Worm (Caenorhabditis elegans) whole organism, L1 larva: ENCODE results near the gene apd-3.

Experiments used
- C04F5.9 ChIP-seq: sonication (generic microtip); optimal IDR thresholded peaks from 2 replicates; lab custom pipeline; 2016; ENCODE audit warnings: missing genetic modification characterization, missing compliant biosample characterization
- efl-1 ChIP-seq, 4 experiments: fragments of 150-350 bp; optimal IDR thresholded peaks in 3 of 4; peaks in 1 of 4; 1 replicate in 1 of 4; 2 replicates in 3 of 4; lab custom pipeline; 2014; ENCODE audit warnings: missing biosample characterization in 2 of 4, missing genetic modification characterization in 2 of 4, missing genetic modification reagents in 2 of 4
- nhr-237 ChIP-seq: fragments of 150-350 bp; optimal IDR thresholded peaks from 2 replicates; lab custom pipeline; 2014; ENCODE audit warnings: missing biosample characterization, missing genetic modification characterization
- nhr-76 ChIP-seq: sonication (generic microtip); optimal IDR thresholded peaks from 2 replicates; lab custom pipeline; 2017; ENCODE audit warnings: missing biosample characterization, missing genetic modification characterization
- nhr-90 ChIP-seq: sonication (generic microtip); optimal IDR thresholded peaks from 2 replicates; lab custom pipeline; 2016; ENCODE audit warnings: mild to moderate bottlenecking, missing genetic modification characterization, missing compliant biosample characterization; ENCODE audit not compliant: poor library complexity
- sox-4 ChIP-seq: sonication (generic microtip); optimal IDR thresholded peaks from 2 replicates; lab custom pipeline; 2016; ENCODE audit warnings: missing genetic modification characterization, missing compliant biosample characterization
- sptf-1 ChIP-seq: fragments of 150-350 bp; optimal IDR thresholded peaks from 2 replicates; lab custom pipeline; 2014; ENCODE audit warnings: missing biosample characterization, missing genetic modification characterization

DNA sequence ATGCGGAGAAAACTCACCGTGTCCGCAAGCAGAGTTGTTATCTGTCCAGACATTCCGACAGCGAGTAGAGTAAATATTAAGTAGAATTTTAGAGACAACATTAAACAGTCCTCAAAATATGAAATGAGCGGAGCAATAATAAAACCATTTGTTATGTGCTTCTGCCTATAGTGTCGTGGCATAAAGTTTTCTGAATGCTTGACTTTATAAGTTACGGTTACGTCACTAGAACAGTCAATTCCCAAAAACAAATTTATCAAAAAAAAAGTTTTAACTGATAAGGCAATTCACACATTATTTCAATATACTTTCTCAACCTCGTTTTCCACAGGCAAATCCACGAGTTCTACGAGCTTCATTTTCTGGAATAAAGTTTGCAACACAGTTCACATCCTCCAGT, 22.9 kb upstream of the apd-3 start, which contains the start of gene clec-127:
- TF ChIP-seq nhr-237 (tag; lab: Kevin White, UChicago) (no peak), efl-1 (optimal IDR thresholded peaks at IDR 0.05; lab: Kevin White, UChicago) (no peak), efl-1 (GFP tag; optimal IDR thresholded peaks at IDR 0.05 in 1 of 2; lab: Kevin White, UChicago) (no peak), nhr-76 (tag; lab: Kevin White, UChicago) (no peak), C04F5.9 (tag; lab: Kevin White, UChicago) (no peak), nhr-90 (no peak), sptf-1 (tag; lab: Kevin White, UChicago) (no peak), sox-4 (tag; lab: Kevin White, UChicago) (no peak)
